Fruit fly (Drosophila melanogaster): Measurements from ENCODE around the gene CG12985.

dm6 chrX:17910941-17911703, 27.6 kb downstream of the CG12985 start, which contains the start of gene CG6847:
- no peak for TF ChIP-seq CG8478 (optimal IDR thresholded peaks at IDR 0.05)
- TF ChIP-seq CTCF (optimal IDR thresholded peaks at IDR 0.05): no peak

Measured in S2 (cell line).